Worm (Caenorhabditis elegans) whole organism, midembryonic: ENCODE data around the gene srh-74.

Source experiments
- T22C8.4 ChIP-seq: fragments of 200-800 bp; sonication (Bioruptor generic); IDR thresholded peaks from 2 replicates; pipeline ENCODE4 v1.3.6; 2022; ENCODE audit warnings: missing genetic modification characterization, missing compliant biosample characterization
- cog-1 ChIP-seq: sonication (generic microtip); optimal IDR thresholded peaks from 2 replicates; lab custom pipeline; 2016; ENCODE audit warnings: missing genetic modification characterization, missing compliant biosample characterization
- flt-1 ChIP-seq: fragments of 200-800 bp; sonication (Bioruptor generic); IDR thresholded peaks from 2 replicates; pipeline ENCODE4 v1.3.6; 2022; ENCODE audit warnings: missing genetic modification characterization, missing compliant biosample characterization
- klf-2 ChIP-seq: fragments of 200-800 bp; sonication (Bioruptor generic); conservative IDR thresholded peaks from 2 replicates; pipeline ENCODE4 v1.3.6; 2022; ENCODE audit warnings: missing genetic modification reagents, missing genetic modification characterization, missing compliant biosample characterization
- ref-1 ChIP-seq: fragments of 200-800 bp; sonication (Bioruptor generic); conservative IDR thresholded peaks from 2 replicates; pipeline ENCODE4 v1.3.6; 2022; ENCODE audit warnings: missing genetic modification reagents, missing genetic modification characterization, missing compliant biosample characterization
- tab-1 ChIP-seq: fragments of 200-800 bp; sonication (Bioruptor generic); IDR thresholded peaks from 2 replicates; pipeline ENCODE4 v1.3.6; 2022; ENCODE audit warnings: missing genetic modification characterization, missing compliant biosample characterization

- no peak for TF ChIP-seq klf-2
- TF ChIP-seq tab-1 (GFP tag; lab: Robert Waterston, UW) = no peak
- no peak for TF ChIP-seq T22C8.4 (GFP tag; lab: Robert Waterston, UW)
- no peak for TF ChIP-seq flt-1 (GFP tag; lab: Robert Waterston, UW)
- TF ChIP-seq ref-1 (GFP tag; lab: Robert Waterston, UW) = no peak
- TF ChIP-seq cog-1 = no peak
These were observed 7.9 kb upstream of the srh-74 start for ce11 chrV:11056484-11056883.
